Worm (Caenorhabditis elegans): ENCODE results near the gene orc-3.

ce11 chrIII:1243199-1243598, 35.3 kb downstream of the orc-3 start, which contains the start of gene fbxa-63:
- TF ChIP-seq unc-39 (tag; optimal IDR thresholded peaks at IDR 0.05): no peak
- TF ChIP-seq snpc-4 (tag; optimal IDR thresholded peaks at IDR 0.05): no peak
- no peak for TF ChIP-seq mab-5 (tag; optimal IDR thresholded peaks at IDR 0.05)
- TF ChIP-seq ceh-82 (tag; optimal IDR thresholded peaks at IDR 0.05): no peak
- TF ChIP-seq nhr-12 (tag; optimal IDR thresholded peaks at IDR 0.05): no peak
- no peak for TF ChIP-seq unc-62 (GFP tag; optimal IDR thresholded peaks at IDR 0.05)
- TF ChIP-seq lin-11 (tag; optimal IDR thresholded peaks at IDR 0.05): no peak
- TF ChIP-seq ama-1 (optimal IDR thresholded peaks at IDR 0.05): no peak
- TF ChIP-seq nhr-237 (tag; optimal IDR thresholded peaks at IDR 0.05): no peak
